Worm (Caenorhabditis elegans): ENCODE measurements around the gene T19B10.2.

T19B10.2 gene

ce11 chrV:11200316-11200715 is 20.8 kb upstream of the T19B10.2 start, which contains the start of gene K10D6.3:
TSS of gene K10D6.3 (plus strand) at chrV:11200616.
- TF ChIP-seq unc-39 (tag; optimal IDR thresholded peaks at IDR 0.05) (no peak), mep-1 (tag; optimal IDR thresholded peaks at IDR 0.05) (no peak), zip-8 (tag; optimal IDR thresholded peaks at IDR 0.05) (no peak), lsy-2 (tag; optimal IDR thresholded peaks at IDR 0.05) (no peak)

ce11 chrV:11201826-11202565 is 19.1 kb upstream of the T19B10.2 start, which contains the start of gene K10D6.4:
TSS of gene K10D6.4 (plus strand) at chrV:11201925.
- no peak for TF ChIP-seq elt-3 (tag; optimal IDR thresholded peaks at IDR 0.05)
- TF ChIP-seq nhr-76 (tag; optimal IDR thresholded peaks at IDR 0.05): no peak
- no peak for TF ChIP-seq ztf-11 (tag; optimal IDR thresholded peaks at IDR 0.05)
- TF ChIP-seq elt-1 (tag; optimal IDR thresholded peaks at IDR 0.05; ENCODE audit: borderline replicate concordance, insufficient read depth): no peak
- no peak for TF ChIP-seq drap-1 (GFP tag; optimal IDR thresholded peaks at IDR 0.05)
- TF ChIP-seq lin-13 (tag; optimal IDR thresholded peaks at IDR 0.05): no peak
- no peak for TF ChIP-seq nhr-2 (tag; optimal IDR thresholded peaks at IDR 0.05)
- TF ChIP-seq unc-120 (tag; optimal IDR thresholded peaks at IDR 0.05; ENCODE audit: poor library complexity, severe bottlenecking): no peak
- TF ChIP-seq unc-62 (GFP tag; optimal IDR thresholded peaks at IDR 0.05): no peak
- TF ChIP-seq mls-2 (tag; optimal IDR thresholded peaks at IDR 0.05): no peak
- TF ChIP-seq ces-1 (GFP tag; optimal IDR thresholded peaks at IDR 0.05): no peak
- TF ChIP-seq blmp-1 (tag; optimal IDR thresholded peaks at IDR 0.05): no peak
- TF ChIP-seq nhr-237 (tag; optimal IDR thresholded peaks at IDR 0.05): no peak
- no peak for TF ChIP-seq sptf-1 (tag; optimal IDR thresholded peaks at IDR 0.05)
- no peak for TF ChIP-seq M03D4.4 (tag; optimal IDR thresholded peaks at IDR 0.05)
- TF ChIP-seq bed-3 (GFP tag; optimal IDR thresholded peaks at IDR 0.05): no peak
- TF ChIP-seq nhr-12 (tag; optimal IDR thresholded peaks at IDR 0.05): no peak
- no peak for TF ChIP-seq mep-1 (tag; optimal IDR thresholded peaks at IDR 0.05)

DNA sequence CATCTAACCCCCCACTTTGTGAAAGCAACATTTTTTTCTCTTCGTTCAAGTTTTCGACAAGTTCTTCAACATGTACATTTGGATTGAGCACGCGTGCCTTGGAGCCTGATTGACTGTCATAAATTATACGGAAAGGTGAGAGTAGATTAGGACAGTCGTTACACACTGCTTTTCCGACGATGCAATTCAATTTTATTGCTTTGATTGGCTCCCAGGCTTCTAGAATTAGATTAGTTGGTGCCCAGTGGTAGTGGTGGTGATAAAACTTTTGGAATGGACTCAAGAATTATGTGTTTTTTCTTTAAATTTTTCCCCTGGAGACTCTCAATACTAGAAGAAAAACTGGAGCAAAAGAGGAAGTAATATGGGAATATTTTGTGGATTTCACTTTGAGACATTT is 16.6 kb upstream of the T19B10.2 start:
- TF ChIP-seq lin-32 (GFP tag; optimal IDR thresholded peaks at IDR 0.05) (no peak), mab-5 (tag; optimal IDR thresholded peaks at IDR 0.05) (no peak), unc-120 (tag; optimal IDR thresholded peaks at IDR 0.05; ENCODE audit: poor library complexity, severe bottlenecking) (no peak), pha-4 (tag; optimal IDR thresholded peaks at IDR 0.05) (no peak), ztf-11 (tag; optimal IDR thresholded peaks at IDR 0.05) (no peak), nhr-76 (tag; optimal IDR thresholded peaks at IDR 0.05) (no peak), ces-1 (GFP tag; optimal IDR thresholded peaks at IDR 0.05) (no peak), hlh-1 (tag; optimal IDR thresholded peaks at IDR 0.05) (no peak), elt-3 (tag; optimal IDR thresholded peaks at IDR 0.05) (no peak), unc-39 (tag; optimal IDR thresholded peaks at IDR 0.05) (no peak), elt-1 (tag; optimal IDR thresholded peaks at IDR 0.05; ENCODE audit: borderline replicate concordance, insufficient read depth) (no peak), ceh-83 (GFP tag; optimal IDR thresholded peaks at IDR 0.05) (no peak), drap-1 (GFP tag; optimal IDR thresholded peaks at IDR 0.05) (no peak), ham-2 (GFP tag; optimal IDR thresholded peaks at IDR 0.05) (no peak), sem-2 (GFP tag; optimal IDR thresholded peaks at IDR 0.05) (no peak), lsy-2 (tag; optimal IDR thresholded peaks at IDR 0.05) (no peak), snpc-4 (tag; optimal IDR thresholded peaks at IDR 0.05) (no peak), nhr-2 (tag; optimal IDR thresholded peaks at IDR 0.05) (no peak), lin-13 (tag; optimal IDR thresholded peaks at IDR 0.05) (no peak)

DNA sequence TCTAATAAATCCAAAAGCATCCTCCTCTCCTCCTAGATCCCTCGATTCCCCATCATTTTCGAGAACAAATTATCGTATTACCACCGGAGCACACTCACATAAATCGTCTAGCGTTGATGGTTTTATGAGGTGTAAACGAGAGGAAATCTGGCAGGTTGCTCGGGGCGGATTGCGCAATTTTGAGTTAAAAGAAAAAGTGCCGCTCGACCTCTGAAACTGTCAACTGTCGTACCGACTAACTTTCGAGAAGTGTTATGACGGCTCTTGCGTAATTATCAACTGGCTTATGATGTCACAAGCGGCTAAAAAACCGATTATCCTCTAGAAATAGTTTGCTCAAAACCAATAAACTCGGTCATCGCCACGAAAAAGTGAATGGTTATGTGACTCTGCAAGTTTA is 14.6 kb upstream of the T19B10.2 start:
- TF ChIP-seq mab-5 (tag; optimal IDR thresholded peaks at IDR 0.05) (no peak), nhr-2 (tag; optimal IDR thresholded peaks at IDR 0.05) (peak; percentile 85), zip-8 (tag; optimal IDR thresholded peaks at IDR 0.05) (peak; percentile 93)

DNA sequence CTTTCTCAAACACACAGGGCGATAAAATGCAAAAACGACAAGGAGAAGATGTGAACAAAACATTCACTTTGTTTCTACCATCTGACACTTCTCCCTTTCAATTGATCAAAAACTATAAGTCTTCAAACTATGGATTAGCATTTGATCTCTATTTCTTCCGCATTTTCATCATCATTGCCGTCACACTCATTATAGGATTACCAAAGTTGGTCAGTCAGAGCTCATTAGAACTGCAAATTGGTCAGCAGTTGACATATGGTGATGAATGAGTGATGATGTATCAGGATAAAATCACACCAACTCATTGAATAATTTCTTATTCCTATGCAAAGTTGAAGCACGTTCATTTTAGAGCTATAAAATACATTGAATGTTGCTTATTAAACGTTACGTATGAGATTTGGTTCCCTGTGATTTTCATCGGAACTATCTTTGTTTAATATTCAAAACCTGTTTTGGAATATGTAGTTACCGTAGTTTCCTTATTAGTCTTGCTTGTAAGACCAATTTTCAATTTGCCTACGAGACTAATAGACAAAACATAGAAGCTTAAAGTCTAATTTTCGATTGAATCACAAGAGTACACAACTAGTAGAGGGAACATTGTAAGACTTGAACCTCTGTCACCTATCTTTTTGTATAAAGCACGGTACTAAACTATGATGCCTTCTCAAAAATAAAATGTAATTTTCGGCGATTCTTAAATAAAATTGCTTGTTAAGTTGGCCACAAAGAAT is 11.5 kb upstream of the T19B10.2 start:
- TF ChIP-seq ces-1 (GFP tag; optimal IDR thresholded peaks at IDR 0.05) (peak; percentile 19), drap-1 (GFP tag; optimal IDR thresholded peaks at IDR 0.05) (no peak)

Measured in whole organism, mixed stage, embryonic.